Fruit fly (Drosophila melanogaster) whole organism, embryonic: ENCODE measurements around the gene IntS10.

Experiments used
- Awh ChIP-seq: fragments of 200-800 bp; sonication (Bioruptor generic); IDR thresholded peaks from 2 replicates; pipeline ENCODE4, ENCODE4 v1.3.6; 2022; ENCODE audit warnings: missing biosample characterization, missing genetic modification characterization
- CG7987 ChIP-seq: fragments of 200-800 bp; sonication (Bioruptor generic); optimal IDR thresholded peaks from 2 replicates; lab custom pipeline; 2018; ENCODE audit warnings: missing biosample characterization, mild to moderate bottlenecking, missing genetic modification characterization, moderate library complexity
- Optix ChIP-seq: fragments of 200-800 bp; sonication (Bioruptor generic); IDR thresholded peaks from 3 replicates; pipeline ENCODE4 v1.3.6; 2022; ENCODE audit warnings: missing biosample characterization, missing genetic modification characterization
- Sox102F ChIP-seq: fragments of 200-800 bp; sonication (Bioruptor generic); optimal IDR thresholded peaks from 2 replicates; lab custom pipeline; 2018; ENCODE audit warnings: missing biosample characterization, mild to moderate bottlenecking, missing genetic modification characterization, moderate library complexity
- mam ChIP-seq: fragments of 200-800 bp; sonication (Bioruptor generic); optimal IDR thresholded peaks from 3 replicates; lab custom pipeline; 2016; ENCODE audit warnings: missing biosample characterization, missing genetic modification characterization
- vvl ChIP-seq: fragments of 200-800 bp; sonication (Bioruptor generic); IDR thresholded peaks from 2 replicates; pipeline ENCODE4 v1.3.6; 2022; ENCODE audit warnings: missing biosample characterization, missing genetic modification characterization

dm6 chr3L:3809943-3810342 is 3.4 kb downstream of the IntS10 start, which contains the start of gene CG32262:
- TF ChIP-seq Awh (GFP tag; lab: Robert Waterston, UW) (no peak), CG7987 (GFP tag; lab: Kevin White, UChicago) (no peak), vvl (GFP tag; lab: Robert Waterston, UW) (no peak), Sox102F (GFP tag; lab: Kevin White, UChicago) (no peak), mam (GFP tag; lab: Kevin White, UChicago) (no peak), Optix (no peak)
